Fruit fly (Drosophila melanogaster) whole organism, embryonic: ENCODE results near the gene H15.

Source experiments
- CG12942 ChIP-seq: fragments of 200-800 bp; sonication (Bioruptor generic); optimal IDR thresholded peaks from 3 replicates; lab custom pipeline; 2016; ENCODE audit warnings: missing biosample characterization, missing genetic modification characterization
- CG17328 ChIP-seq: fragments of 200-800 bp; sonication (Bioruptor generic); IDR thresholded peaks from 2 replicates; pipeline ENCODE4 v1.3.6; 2022; ENCODE audit warnings: missing biosample characterization, missing genetic modification characterization
- CG17912 ChIP-seq: fragments of 200-800 bp; sonication (Bioruptor generic); optimal IDR thresholded peaks from 2 replicates; lab custom pipeline; 2018; ENCODE audit warnings: missing biosample characterization, mild to moderate bottlenecking, missing genetic modification characterization
- CG1832 ChIP-seq: fragments of 200-800 bp; sonication (Bioruptor generic); optimal IDR thresholded peaks from 2 replicates; lab custom pipeline; 2017; ENCODE audit warnings: missing biosample characterization, mild to moderate bottlenecking, missing genetic modification characterization, inconsistent platforms
- CG6689 ChIP-seq: fragments of 200-800 bp; sonication (Bioruptor generic); IDR thresholded peaks from 2 replicates; pipeline ENCODE4 v1.3.6; 2022; ENCODE audit warnings: missing biosample characterization, missing genetic modification characterization
- CrebB ChIP-seq: fragments of 200-800 bp; sonication (Bioruptor generic); optimal IDR thresholded peaks from 3 replicates; lab custom pipeline; 2018; ENCODE audit warnings: missing biosample characterization, mild to moderate bottlenecking, missing genetic modification characterization
- Gug ChIP-seq: fragments of 200-800 bp; sonication (Bioruptor generic); IDR thresholded peaks from 4 replicates; pipeline ENCODE4 v1.3.6; 2022; ENCODE audit warnings: missing biosample characterization, missing genetic modification characterization
- dpn ChIP-seq, 2 experiments: fragments of 200-800 bp; sonication (Bioruptor generic); optimal IDR thresholded peaks; 3 replicates each; lab custom pipeline; 2016; ENCODE audit warnings: missing biosample characterization in 2 of 2, missing genetic modification characterization in 2 of 2
- h ChIP-seq: fragments of >200 bp; optimal IDR thresholded peaks from 2 replicates; lab custom pipeline; 2017
- peb ChIP-seq: fragments of 200-800 bp; sonication (Bioruptor generic); IDR thresholded peaks from 2 replicates; pipeline ENCODE4 v1.3.6; 2022; ENCODE audit warnings: missing biosample characterization, missing genetic modification characterization
- zfh2 ChIP-seq: fragments of 200-800 bp; sonication (Bioruptor generic); optimal IDR thresholded peaks from 2 replicates; lab custom pipeline; 2016; ENCODE audit warnings: missing biosample characterization, missing genetic modification characterization

- TF ChIP-seq CG17912 (GFP tag; lab: Kevin White, UChicago) = no peak
- no peak for TF ChIP-seq CG1832
- TF ChIP-seq h = no peak
- no peak for TF ChIP-seq zfh2
- no peak for TF ChIP-seq CG12942 (GFP tag; lab: Kevin White, UChicago)
- TF ChIP-seq CG6689 = no peak
- no peak for TF ChIP-seq CG17328 (GFP tag; lab: Robert Waterston, UW)
- TF ChIP-seq CrebB (tag; lab: Kevin White, UChicago) = no peak
- TF ChIP-seq dpn (GFP tag; optimal IDR thresholded peaks at IDR 0.05; lab: Kevin White, UChicago) = no peak
- TF ChIP-seq Gug (GFP tag; lab: Robert Waterston, UW) = no peak
- no peak for TF ChIP-seq peb (GFP tag; lab: Robert Waterston, UW)
These were observed 11.3 kb downstream of the H15 start for dm6 chr2L:5415382-5415781.
